Fruit fly (Drosophila melanogaster) S2 (cell line): ENCODE data around the gene CG32533.

Experiments
- CG8478 ChIP-seq: fragments of >200 bp; optimal IDR thresholded peaks from 2 replicates; lab custom pipeline; 2018
- CTCF ChIP-seq, 2 experiments: fragments of >200 bp; optimal IDR thresholded peaks; 2 replicates each; lab custom pipeline; 2018

dm6 chrX:19429243-19429642 lies 50.0 kb downstream of the CG32533 start:
- no peak for TF ChIP-seq CG8478 (lab: Kevin White, UChicago)
- TF ChIP-seq CTCF (optimal IDR thresholded peaks at IDR 0.05; lab: Kevin White, UChicago) = no peak
